Fruit fly (Drosophila melanogaster) whole organism: Measurements from ENCODE around the gene hh.

Experiments
- CG8478 ChIP-seq: fragments of >200 bp; optimal IDR thresholded peaks from 2 replicates; lab custom pipeline; 2018; ENCODE audit warnings: inconsistent platforms
- Dll ChIP-seq: fragments of >200 bp; optimal IDR thresholded peaks from 2 replicates; lab custom pipeline; 2017
- EcR ChIP-seq, 2 experiments: fragments of >200 bp; optimal IDR thresholded peaks; 2 replicates each; lab custom pipeline; 2017; ENCODE audit warnings: missing biosample characterization in 2 of 2, missing genetic modification characterization in 2 of 2, missing genetic modification reagents in 2 of 2
- pan ChIP-seq: fragments of >200 bp; optimal IDR thresholded peaks from 2 replicates; lab custom pipeline; 2017
- psq ChIP-seq: fragments of >200 bp; optimal IDR thresholded peaks from 2 replicates; lab custom pipeline; 2017
- usp ChIP-seq: fragments of >200 bp; optimal IDR thresholded peaks from 2 replicates; lab custom pipeline; 2017; ENCODE audit warnings: missing biosample characterization, missing genetic modification characterization, mixed read lengths

Gene hh

dm6 chr3R:23156865-23157515 is 15.3 kb upstream of the hh start:
- TF ChIP-seq psq (lab: Kevin White, UChicago), result no peak
- TF ChIP-seq CG8478 (lab: Kevin White, UChicago), result peak; percentile 63
- peak in 1 of 2 experiments; percentile 80 for TF ChIP-seq EcR (GFP tag; optimal IDR thresholded peaks at IDR 0.05; lab: Kevin White, UChicago)

- TF ChIP-seq usp (GFP tag; lab: Kevin White, UChicago), result no peak
- no peak for TF ChIP-seq psq (lab: Kevin White, UChicago)
- no peak for TF ChIP-seq CG8478 (lab: Kevin White, UChicago)
- TF ChIP-seq Dll (lab: Kevin White, UChicago), result no peak
- TF ChIP-seq EcR (GFP tag; optimal IDR thresholded peaks at IDR 0.05; lab: Kevin White, UChicago), result no peak
- no peak for TF ChIP-seq pan
Measured at dm6 chr3R:23156347-23156864, 14.7 kb upstream of the hh start.

dm6 chr3R:23149021-23149571 is 7.4 kb upstream of the hh start:
- TF ChIP-seq usp (GFP tag; lab: Kevin White, UChicago) (no peak), pan (no peak), Dll (lab: Kevin White, UChicago) (no peak), EcR (GFP tag; optimal IDR thresholded peaks at IDR 0.05; lab: Kevin White, UChicago) (no peak), CG8478 (lab: Kevin White, UChicago) (no peak), psq (lab: Kevin White, UChicago) (no peak)

dm6 chr3R:23148433-23148832 is 6.7 kb upstream of the hh start:
- no peak for TF ChIP-seq EcR (GFP tag; optimal IDR thresholded peaks at IDR 0.05; lab: Kevin White, UChicago)

dm6 chr3R:23147625-23148024 is 5.9 kb upstream of the hh start:
- TF ChIP-seq EcR (GFP tag; optimal IDR thresholded peaks at IDR 0.05; lab: Kevin White, UChicago), result no peak
- no peak for TF ChIP-seq CG8478 (lab: Kevin White, UChicago)
- TF ChIP-seq pan, result no peak
- no peak for TF ChIP-seq psq (lab: Kevin White, UChicago)
- TF ChIP-seq usp (GFP tag; lab: Kevin White, UChicago), result no peak
- no peak for TF ChIP-seq Dll (lab: Kevin White, UChicago)

- TF ChIP-seq pan (no peak), CG8478 (lab: Kevin White, UChicago) (no peak), usp (GFP tag; lab: Kevin White, UChicago) (no peak), psq (lab: Kevin White, UChicago) (no peak), Dll (lab: Kevin White, UChicago) (no peak), EcR (GFP tag; optimal IDR thresholded peaks at IDR 0.05; lab: Kevin White, UChicago) (no peak)
Measured at dm6 chr3R:23147058-23147457, 5.4 kb upstream of the hh start.

DNA sequence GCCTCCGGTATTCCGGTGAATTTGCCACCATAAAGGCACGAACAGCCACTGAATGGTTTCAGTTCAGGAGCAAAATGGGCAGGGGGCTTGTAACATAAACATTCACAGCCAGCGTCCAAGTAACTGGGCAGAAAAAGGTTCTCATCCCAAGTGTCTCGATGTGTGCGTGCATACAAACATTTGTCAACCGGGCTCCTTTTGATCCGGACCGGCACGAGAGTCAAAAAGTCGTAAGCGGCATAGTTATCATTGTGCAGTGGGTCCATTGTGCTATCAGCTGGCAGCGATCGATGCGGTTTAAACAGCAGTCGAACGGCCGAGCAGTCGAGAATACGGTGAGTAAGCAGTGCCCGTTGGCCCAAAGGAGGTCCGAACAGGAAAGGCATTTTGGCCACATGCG is 4.0 kb upstream of the hh start:
- no peak for TF ChIP-seq psq (lab: Kevin White, UChicago)
- TF ChIP-seq pan, result no peak
- no peak for TF ChIP-seq EcR (GFP tag; optimal IDR thresholded peaks at IDR 0.05; lab: Kevin White, UChicago)
- no peak for TF ChIP-seq Dll (lab: Kevin White, UChicago)
- no peak for TF ChIP-seq usp (GFP tag; lab: Kevin White, UChicago)
- TF ChIP-seq CG8478 (lab: Kevin White, UChicago), result no peak

dm6 chr3R:23144654-23145053 is 2.9 kb upstream of the hh start:
- TF ChIP-seq EcR (GFP tag; optimal IDR thresholded peaks at IDR 0.05; lab: Kevin White, UChicago) (no peak), CG8478 (lab: Kevin White, UChicago) (no peak), usp (GFP tag; lab: Kevin White, UChicago) (no peak), pan (no peak), psq (lab: Kevin White, UChicago) (no peak), Dll (lab: Kevin White, UChicago) (no peak)

- TF ChIP-seq EcR (GFP tag; optimal IDR thresholded peaks at IDR 0.05; lab: Kevin White, UChicago) (no peak), usp (GFP tag; lab: Kevin White, UChicago) (no peak), Dll (lab: Kevin White, UChicago) (peak; percentile 38)
Measured at dm6 chr3R:23143440-23143839, 1.7 kb upstream of the hh start.

DNA sequence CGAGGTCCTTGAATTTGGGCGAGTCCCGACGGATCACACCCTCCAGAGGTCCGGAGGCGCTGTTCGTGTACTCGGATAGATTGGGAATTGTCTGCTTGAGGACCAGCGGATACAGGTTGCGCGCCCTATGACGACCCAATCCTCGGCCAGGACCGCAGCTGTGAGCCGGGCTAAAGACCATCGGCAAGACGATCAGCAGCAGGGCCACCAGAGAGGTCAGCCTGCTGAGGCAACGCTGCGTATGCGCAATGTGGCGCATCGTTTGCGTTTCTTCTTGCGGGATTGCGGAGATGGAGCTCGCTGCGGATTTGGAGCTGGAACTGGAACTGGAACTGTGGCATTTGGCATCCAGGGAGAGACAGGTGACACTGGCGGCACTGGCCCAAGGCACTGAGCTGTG is 593 bp downstream of the hh start:
- TF ChIP-seq Dll (lab: Kevin White, UChicago), result no peak
- no peak for TF ChIP-seq psq (lab: Kevin White, UChicago)
- TF ChIP-seq EcR (GFP tag; optimal IDR thresholded peaks at IDR 0.05; lab: Kevin White, UChicago), result no peak
- TF ChIP-seq pan, result no peak

DNA sequence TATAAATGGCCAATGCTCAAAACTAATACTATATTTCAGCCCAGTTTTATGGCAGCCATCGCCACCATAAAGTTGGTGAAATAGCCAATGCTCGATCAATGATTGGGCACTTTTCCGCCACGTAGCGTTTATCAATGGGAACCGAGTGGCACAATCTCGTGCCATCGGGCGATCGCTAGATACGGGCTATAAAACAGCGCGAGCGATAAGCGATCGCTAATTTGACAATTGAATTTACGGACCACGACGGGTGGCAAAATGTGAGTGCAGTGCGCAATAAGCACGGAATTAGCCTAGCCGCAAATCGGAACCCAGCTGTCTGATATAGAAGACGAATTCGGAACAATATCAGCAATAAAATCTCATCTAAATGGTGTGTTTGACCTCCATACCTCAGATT is 1.4 kb downstream of the hh start:
- TF ChIP-seq pan, result no peak
- TF ChIP-seq CG8478 (lab: Kevin White, UChicago), result no peak
- TF ChIP-seq usp (GFP tag; lab: Kevin White, UChicago), result no peak
- TF ChIP-seq Dll (lab: Kevin White, UChicago), result no peak
- no peak for TF ChIP-seq EcR (GFP tag; optimal IDR thresholded peaks at IDR 0.05; lab: Kevin White, UChicago)
- no peak for TF ChIP-seq psq (lab: Kevin White, UChicago)

- TF ChIP-seq psq (lab: Kevin White, UChicago) (no peak), EcR (GFP tag; optimal IDR thresholded peaks at IDR 0.05; lab: Kevin White, UChicago) (no peak), Dll (lab: Kevin White, UChicago) (no peak), pan (no peak), usp (GFP tag; lab: Kevin White, UChicago) (no peak), CG8478 (lab: Kevin White, UChicago) (no peak)
Measured at dm6 chr3R:23139634-23140010, 2.1 kb downstream of the hh start.
